Fruit fly (Drosophila melanogaster): ENCODE results near the gene Scox.

Gene Scox

DNA sequence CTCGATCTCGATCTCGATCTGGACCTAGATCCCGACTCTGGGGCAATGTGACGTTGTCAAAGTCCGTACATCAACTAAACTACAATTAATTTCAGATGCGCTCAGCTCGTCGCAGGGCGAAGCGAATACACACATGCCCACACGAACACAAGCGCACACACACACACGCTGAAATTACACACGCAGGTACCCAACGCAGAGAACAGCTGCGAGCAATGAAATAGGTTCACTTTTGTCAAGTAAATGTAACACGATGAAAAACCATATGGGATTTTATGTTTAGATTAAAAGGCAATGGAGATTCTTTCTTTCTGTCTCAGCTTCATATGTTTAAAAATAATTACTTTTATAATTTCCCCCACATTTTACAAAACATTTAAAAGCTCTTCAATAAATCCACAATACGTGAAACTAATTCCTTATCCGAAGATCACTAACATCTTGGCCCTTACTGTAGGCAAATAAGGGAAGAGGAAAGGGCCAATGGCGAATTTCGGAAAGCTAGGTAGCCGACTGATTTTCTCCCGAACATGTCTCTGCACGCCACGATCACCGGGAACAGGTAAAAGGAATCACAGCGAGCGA, 31.6 kb upstream of the Scox start (continued):
- peak; percentile 64 for TF ChIP-seq CG11294 (GFP tag; IDR thresholded peaks at IDR 0.05)
- peak; percentile 84 for TF ChIP-seq acj6 (GFP tag; optimal IDR thresholded peaks at IDR 0.05)
- TF ChIP-seq CG11762 (GFP tag; optimal IDR thresholded peaks at IDR 0.05; ENCODE audit: insufficient read depth), result peak; percentile 72
- TF ChIP-seq CG16779 (tag; optimal IDR thresholded peaks at IDR 0.05), result peak; percentile 67
- TF ChIP-seq cyc (GFP tag; optimal IDR thresholded peaks at IDR 0.05), result peak; percentile 75
- peak; percentile 60 for TF ChIP-seq fd85E (GFP tag; optimal IDR thresholded peaks at IDR 0.05)
- TF ChIP-seq CG6276 (GFP tag; optimal IDR thresholded peaks at IDR 0.05), result peak; percentile 62
- peak; percentile 85 for TF ChIP-seq CG6163 (GFP tag; IDR thresholded peaks at IDR 0.05)
- TF ChIP-seq CG6792 (GFP tag; optimal IDR thresholded peaks at IDR 0.05), result peak; percentile 87

DNA sequence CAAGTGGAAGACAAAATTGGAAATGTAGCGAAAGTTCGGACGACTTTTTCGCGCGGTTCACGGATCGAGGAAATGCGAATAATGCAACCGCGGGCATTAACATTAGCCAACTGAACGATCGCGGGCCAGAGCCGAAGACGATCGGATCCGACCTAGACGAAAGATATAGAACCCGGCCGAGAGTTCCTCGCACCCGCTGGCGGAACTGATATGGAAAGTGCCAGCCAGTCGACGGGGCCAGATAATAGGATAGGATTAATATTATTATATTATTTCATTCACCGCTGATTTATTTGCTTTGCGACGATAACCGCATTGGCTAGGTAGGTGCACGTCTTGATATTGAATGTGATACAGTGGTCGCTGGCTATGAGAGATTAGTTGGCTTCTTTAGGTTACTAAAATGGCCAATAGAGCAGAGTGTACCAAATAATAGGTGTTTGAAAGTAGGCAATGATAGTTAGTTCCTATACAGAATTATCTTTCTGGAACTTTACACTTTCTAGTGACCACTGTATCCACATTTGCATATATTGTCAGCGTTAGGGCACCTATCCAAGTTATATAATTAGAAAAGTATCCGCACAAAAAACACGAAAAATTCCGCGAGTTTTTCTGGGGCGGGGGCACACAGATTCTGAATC, 30.8 kb upstream of the Scox start:
- TF ChIP-seq OdsH (GFP tag; optimal IDR thresholded peaks at IDR 0.05) (peak; percentile 78), Hr38 (GFP tag; optimal IDR thresholded peaks at IDR 0.05) (no peak), CG11294 (GFP tag; IDR thresholded peaks at IDR 0.05) (peak; percentile 84), CG6854 (GFP tag; optimal IDR thresholded peaks at IDR 0.05) (no peak), Gug (GFP tag; IDR thresholded peaks at IDR 0.05) (peak; percentile 77), dac (GFP tag; optimal IDR thresholded peaks at IDR 0.05) (peak; percentile 46), CG10631 (GFP tag; optimal IDR thresholded peaks at IDR 0.05) (peak; percentile 74), CG34406 (GFP tag; optimal IDR thresholded peaks at IDR 0.05) (peak; percentile 47), CG6163 (GFP tag; IDR thresholded peaks at IDR 0.05) (peak; percentile 91), eg (GFP tag; IDR thresholded peaks at IDR 0.05) (peak; percentile 91), Eip93F (GFP tag; optimal IDR thresholded peaks at IDR 0.05) (no peak), Hr39 (GFP tag; optimal IDR thresholded peaks at IDR 0.05) (peak; percentile 75), vri (GFP tag; optimal IDR thresholded peaks at IDR 0.05) (peak; percentile 87), acj6 (GFP tag; optimal IDR thresholded peaks at IDR 0.05) (peak; percentile 77), pdm3 (GFP tag; optimal IDR thresholded peaks at IDR 0.05) (peak; percentile 76), CG3032 (tag; optimal IDR thresholded peaks at IDR 0.05) (peak; percentile 59), ss (GFP tag; optimal IDR thresholded peaks at IDR 0.05) (peak in 1 of 2 experiments; percentile 7), CG4318 (GFP tag; optimal IDR thresholded peaks at IDR 0.05) (peak; percentile 45), Sox14 (GFP tag; optimal IDR thresholded peaks at IDR 0.05) (peak; percentile 71), Lpt (GFP tag; optimal IDR thresholded peaks at IDR 0.05) (peak; percentile 60), CG3919 (GFP tag; optimal IDR thresholded peaks at IDR 0.05) (peak; percentile 77), svp (GFP tag) (peak; percentile 80), achi (GFP tag; optimal IDR thresholded peaks at IDR 0.05) (peak; percentile 78), CG6276 (GFP tag; optimal IDR thresholded peaks at IDR 0.05) (peak; percentile 73), topi (GFP tag; optimal IDR thresholded peaks at IDR 0.05) (peak; percentile 73), Smox (GFP tag; optimal IDR thresholded peaks at IDR 0.05) (peak; percentile 57), CG11762 (GFP tag; optimal IDR thresholded peaks at IDR 0.05; ENCODE audit: insufficient read depth) (peak; percentile 52), fkh (GFP tag; optimal IDR thresholded peaks at IDR 0.05) (peak; percentile 15), CG16779 (tag; optimal IDR thresholded peaks at IDR 0.05) (peak; percentile 56), CG8319 (GFP tag; optimal IDR thresholded peaks at IDR 0.05) (peak; percentile 22), fd59A (GFP tag; optimal IDR thresholded peaks at IDR 0.05) (peak; percentile 57), CG7368 (GFP tag; optimal IDR thresholded peaks at IDR 0.05) (peak; percentile 43), Eip75B (GFP tag; optimal IDR thresholded peaks at IDR 0.05) (peak; percentile 68), Blimp-1 (GFP tag; optimal IDR thresholded peaks at IDR 0.05) (no peak), net (GFP tag; optimal IDR thresholded peaks at IDR 0.05) (peak; percentile 67), cyc (GFP tag; optimal IDR thresholded peaks at IDR 0.05) (peak; percentile 68), CG15336 (GFP tag; IDR thresholded peaks at IDR 0.05) (peak; percentile 76; the same call in 1 of the 2 replicates), spab (GFP tag; optimal IDR thresholded peaks at IDR 0.05) (peak; percentile 64), Sox15 (GFP tag; optimal IDR thresholded peaks at IDR 0.05) (peak; percentile 54), Eip78C (GFP tag) (peak; percentile 90), lz (GFP tag; optimal IDR thresholded peaks at IDR 0.05) (peak; percentile 62), fd85E (GFP tag; optimal IDR thresholded peaks at IDR 0.05) (no peak), CG32006 (GFP tag; optimal IDR thresholded peaks at IDR 0.05) (peak; percentile 78), salr (GFP tag; optimal IDR thresholded peaks at IDR 0.05) (peak; percentile 54 to 64), Sox102F (GFP tag; optimal IDR thresholded peaks at IDR 0.05) (peak; percentile 59), Met (GFP tag; optimal IDR thresholded peaks at IDR 0.05) (peak; percentile 73)

Data from whole organism, prepupa.